Fruit fly (Drosophila melanogaster) whole organism, embryonic: ENCODE data around the gene CG12640.

ENCODE experiments used
- CG8478 ChIP-seq: fragments of >200 bp; optimal IDR thresholded peaks from 2 replicates; lab custom pipeline; 2018
- ERR ChIP-seq: fragments of 200-800 bp; sonication (Bioruptor generic); optimal IDR thresholded peaks from 2 replicates; lab custom pipeline; 2016; ENCODE audit warnings: missing biosample characterization, missing genetic modification characterization
- Hr78 ChIP-seq, 2 experiments: fragments of 200-800 bp in 1 of 2; fragments of >200 bp in 1 of 2; sonication (Bioruptor generic) in 1 of 2; optimal IDR thresholded peaks; 2 replicates each; lab custom pipeline; 2017 to 2019; ENCODE audit warnings: missing biosample characterization in 2 of 2, missing genetic modification characterization in 2 of 2, mild to moderate bottlenecking in 1 of 2, moderate library complexity in 1 of 2
- danr ChIP-seq: fragments of 200-800 bp; sonication (Bioruptor generic); IDR thresholded peaks from 2 replicates; pipeline ENCODE4 v1.3.6; 2022; ENCODE audit warnings: missing biosample characterization, missing genetic modification characterization
- fu2 ChIP-seq: fragments of 200-800 bp; sonication (Bioruptor generic); optimal IDR thresholded peaks from 2 replicates; lab custom pipeline; 2016; ENCODE audit warnings: missing biosample characterization, missing genetic modification characterization
- hb ChIP-seq: fragments of 200-800 bp; sonication (Bioruptor generic); IDR thresholded peaks from 3 replicates; pipeline ENCODE4 v1.3.6; 2022; ENCODE audit warnings: missing biosample characterization, missing genetic modification characterization; ENCODE audit not compliant: partially characterized antibody
- mam ChIP-seq: fragments of 200-800 bp; sonication (Bioruptor generic); optimal IDR thresholded peaks from 3 replicates; lab custom pipeline; 2016; ENCODE audit warnings: missing biosample characterization, missing genetic modification characterization
- psq ChIP-seq: fragments of 200-800 bp; sonication (Bioruptor generic); optimal IDR thresholded peaks from 2 replicates; lab custom pipeline; 2017; ENCODE audit warnings: missing biosample characterization, missing genetic modification characterization
- slbo ChIP-seq: fragments of 200-800 bp; sonication (Bioruptor generic); IDR thresholded peaks from 2 replicates; pipeline ENCODE4 v1.3.6; 2022; ENCODE audit warnings: missing biosample characterization, missing genetic modification characterization

DNA sequence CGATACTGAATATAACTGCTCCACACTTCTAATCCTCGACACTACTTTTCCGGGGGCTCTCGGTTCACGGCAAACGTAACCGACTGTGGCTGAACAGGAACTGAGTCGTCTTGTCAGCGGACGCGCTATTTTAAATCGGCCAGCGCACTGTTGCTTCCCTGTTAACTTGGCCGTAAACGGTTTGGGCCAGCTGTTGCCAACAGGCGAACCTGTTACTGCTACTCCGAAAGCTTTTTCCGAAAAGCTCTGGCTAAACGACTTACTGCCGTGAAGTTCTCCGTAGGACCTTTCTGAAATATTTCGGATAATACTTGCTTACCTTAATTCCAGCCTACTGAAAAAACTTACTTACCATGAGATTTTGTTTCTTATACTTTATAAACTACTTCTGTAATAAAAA, 22.2 kb upstream of the CG12640 start, which contains the start of gene CG32683:
- TF ChIP-seq slbo (no peak), CG8478 (lab: Kevin White, UChicago) (no peak), ERR (GFP tag; lab: Kevin White, UChicago) (no peak), psq (no peak), danr (GFP tag; lab: Robert Waterston, UW) (no peak), mam (GFP tag; lab: Kevin White, UChicago) (no peak), Hr78 (GFP tag; optimal IDR thresholded peaks at IDR 0.05; lab: Kevin White, UChicago) (no peak), fu2 (GFP tag; lab: Kevin White, UChicago) (no peak), hb (no peak)
